Worm (Caenorhabditis elegans): ENCODE data around the gene F55C12.4.

- TF ChIP-seq fkh-10 (GFP tag; optimal IDR thresholded peaks at IDR 0.05) (no peak), tbx-7 (tag; optimal IDR thresholded peaks at IDR 0.05) (no peak), T23F11.4 (GFP tag; optimal IDR thresholded peaks at IDR 0.05) (no peak), pax-1 (tag; optimal IDR thresholded peaks at IDR 0.05) (no peak), hlh-15 (tag; optimal IDR thresholded peaks at IDR 0.05) (no peak), lin-11 (tag; optimal IDR thresholded peaks at IDR 0.05) (no peak), nfya-1 (tag; optimal IDR thresholded peaks at IDR 0.05) (no peak), ceh-2 (tag; optimal IDR thresholded peaks at IDR 0.05) (peak; percentile 70), ama-1 (optimal IDR thresholded peaks at IDR 0.05) (no peak), sox-2 (GFP tag; IDR thresholded peaks at IDR 0.05) (no peak), ztf-16 (tag; optimal IDR thresholded peaks at IDR 0.05) (no peak)
Observed at ce11 chrII:5819655-5820054, 38.6 kb downstream of the F55C12.4 start.
